Worm (Caenorhabditis elegans): ENCODE results near the gene acd-4.

Gene acd-4

DNA sequence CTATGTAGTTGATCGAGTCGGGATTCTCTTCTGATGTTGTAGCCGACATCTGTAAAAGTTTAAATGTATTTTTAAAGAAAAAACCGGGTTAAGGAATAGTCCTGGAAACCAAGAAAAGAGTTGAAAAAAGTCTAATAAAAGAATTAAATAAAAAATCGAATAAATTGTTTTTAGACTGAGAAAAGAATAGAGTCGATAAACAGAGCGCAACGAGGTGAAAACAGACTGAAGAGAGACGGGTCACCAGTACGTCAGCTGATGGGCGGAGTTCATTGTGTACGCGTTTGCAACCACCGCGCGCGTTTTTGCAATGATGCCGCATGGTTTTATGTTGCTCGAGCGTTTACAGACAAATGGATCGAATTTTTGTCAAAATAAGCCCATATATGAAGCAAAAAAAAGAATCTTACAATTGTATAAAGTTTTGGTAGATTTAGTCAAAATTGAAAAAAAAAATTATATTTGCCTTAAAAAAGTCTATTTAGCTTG, 6.7 kb upstream of the acd-4 start, which contains the start of gene atg-18 (continued):
- TF ChIP-seq nhr-19 (GFP tag; conservative IDR thresholded peaks at IDR 0.05) (peak; percentile 76), grh-1 (GFP tag; IDR thresholded peaks at IDR 0.05) (peak; percentile 59), skn-1 (tag; optimal IDR thresholded peaks at IDR 0.05) (peak; percentile 83), hpl-2 (GFP tag; optimal IDR thresholded peaks at IDR 0.05) (peak; percentile 63), ceh-8 (GFP tag; optimal IDR thresholded peaks at IDR 0.05) (no peak), nhr-90 (tag; optimal IDR thresholded peaks at IDR 0.05; ENCODE audit: poor library complexity) (peak; percentile 74), elt-3 (tag; optimal IDR thresholded peaks at IDR 0.05) (peak in 1 of 6 experiments; percentile 54), unc-30 (tag; optimal IDR thresholded peaks at IDR 0.05) (no peak), lin-13 (GFP tag; optimal IDR thresholded peaks at IDR 0.05) (peak; percentile 81), mep-1 (tag; optimal IDR thresholded peaks at IDR 0.05) (peak; percentile 46), dpl-1 (GFP tag; optimal IDR thresholded peaks at IDR 0.05) (peak; percentile 45 to 63 (median 56)), ceh-82 (tag; optimal IDR thresholded peaks at IDR 0.05) (peak; percentile 36 to 74 (median 45)), efl-1 (optimal IDR thresholded peaks at IDR 0.05) (peak; percentile 59 to 60), efl-1 (GFP tag; optimal IDR thresholded peaks at IDR 0.05 in 1 of 2) (peak; percentile 44 to 96), ceh-88 (GFP tag; IDR thresholded peaks at IDR 0.05) (no peak), ztf-11 (tag; optimal IDR thresholded peaks at IDR 0.05) (peak in 1 of 2 experiments; percentile 29), nhr-28 (tag; optimal IDR thresholded peaks at IDR 0.05) (no peak), efl-3 (GFP tag; optimal IDR thresholded peaks at IDR 0.05) (no peak), nhr-237 (tag; optimal IDR thresholded peaks at IDR 0.05) (no peak), xbp-1 (tag; optimal IDR thresholded peaks at IDR 0.05) (peak; percentile 70), egl-13 (tag; optimal IDR thresholded peaks at IDR 0.05) (no peak), fkh-10 (GFP tag; optimal IDR thresholded peaks at IDR 0.05) (no peak), lsy-2 (tag; optimal IDR thresholded peaks at IDR 0.05) (peak; percentile 69 to 74), ets-5 (GFP tag; IDR thresholded peaks at IDR 0.05) (no peak), swsn-7 (tag; optimal IDR thresholded peaks at IDR 0.05) (peak; percentile 74), tlp-1 (tag; optimal IDR thresholded peaks at IDR 0.05) (no peak), pax-3 (tag; optimal IDR thresholded peaks at IDR 0.05) (no peak), nhr-71 (tag; optimal IDR thresholded peaks at IDR 0.05) (peak; percentile 87), egl-27 (tag; optimal IDR thresholded peaks at IDR 0.05) (no peak), unc-130 (tag; optimal IDR thresholded peaks at IDR 0.05) (peak; percentile 58), snu-23 (GFP tag; optimal IDR thresholded peaks at IDR 0.05) (peak; percentile 81), C16A3.4 (tag; optimal IDR thresholded peaks at IDR 0.05) (peak; percentile 68)

DNA sequence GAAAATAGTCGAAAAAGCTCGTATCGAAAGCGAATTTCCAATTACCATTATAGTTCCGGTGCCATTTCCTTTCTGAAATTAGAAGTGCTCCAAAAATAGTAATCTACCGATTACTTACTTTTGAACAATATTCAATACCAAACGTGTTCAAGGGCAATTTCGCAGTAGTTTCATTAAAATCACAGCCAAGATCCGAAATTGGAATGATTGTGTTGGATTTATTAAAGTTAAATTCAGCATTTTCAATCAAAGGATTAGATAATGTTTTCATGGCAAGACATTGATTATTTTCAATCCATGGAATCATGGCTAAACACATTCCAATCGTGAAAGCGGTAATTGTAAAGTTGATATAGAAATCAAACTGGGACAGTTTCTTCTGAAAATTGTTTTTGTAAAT, 5.2 kb upstream of the acd-4 start:
- no peak for TF ChIP-seq mab-9 (GFP tag; IDR thresholded peaks at IDR 0.05)
- no peak for TF ChIP-seq rnt-1 (tag; optimal IDR thresholded peaks at IDR 0.05)
- TF ChIP-seq aly-2 (tag; optimal IDR thresholded peaks at IDR 0.05) = no peak
- TF ChIP-seq ces-1 (GFP tag; optimal IDR thresholded peaks at IDR 0.05) = no peak
- TF ChIP-seq efl-1 (optimal IDR thresholded peaks at IDR 0.05) = no peak
- TF ChIP-seq efl-1 (GFP tag; optimal IDR thresholded peaks at IDR 0.05 in 1 of 2) = no peak
- no peak for TF ChIP-seq lin-14 (GFP tag; optimal IDR thresholded peaks at IDR 0.05)
- no peak for TF ChIP-seq F16B12.6 (tag; optimal IDR thresholded peaks at IDR 0.05)
- no peak for TF ChIP-seq blmp-1 (tag; optimal IDR thresholded peaks at IDR 0.05)
- TF ChIP-seq dpl-1 (GFP tag; optimal IDR thresholded peaks at IDR 0.05) = no peak
- no peak for TF ChIP-seq egl-13 (tag; optimal IDR thresholded peaks at IDR 0.05)
- TF ChIP-seq dsc-1 (tag; optimal IDR thresholded peaks at IDR 0.05) = no peak
- no peak for TF ChIP-seq hpl-2 (GFP tag; optimal IDR thresholded peaks at IDR 0.05)
- no peak for TF ChIP-seq mdl-1 (tag; optimal IDR thresholded peaks at IDR 0.05)
- no peak for TF ChIP-seq unc-62 (GFP tag; optimal IDR thresholded peaks at IDR 0.05)
- no peak for TF ChIP-seq elt-3 (tag; optimal IDR thresholded peaks at IDR 0.05)
- no peak for TF ChIP-seq C16A3.4 (tag; optimal IDR thresholded peaks at IDR 0.05)
- no peak for TF ChIP-seq nhr-85 (tag)

Data from whole organism, L1 larva.